Worm (Caenorhabditis elegans) whole organism, L2 larva: ENCODE results near the gene mdt-28.
A peak's percentile ranks its signal among the peaks of the same experiment; 100 is the strongest.

Experiments
- F13H6.1 ChIP-seq: sonication (generic microtip); optimal IDR thresholded peaks from 2 replicates; lab custom pipeline; 2016; ENCODE audit warnings: missing genetic modification characterization, missing compliant biosample characterization
- Y55F3AM.14 ChIP-seq: fragments of 200-800 bp; sonication (Bioruptor generic); optimal IDR thresholded peaks from 2 replicates; lab custom pipeline; 2018; ENCODE audit warnings: mild to moderate bottlenecking, missing genetic modification characterization, missing compliant biosample characterization
- ZK546.5 ChIP-seq: sonication (generic microtip); optimal IDR thresholded peaks from 2 replicates; lab custom pipeline; 2017; ENCODE audit warnings: missing biosample characterization, missing genetic modification characterization
- crh-2 ChIP-seq: sonication (generic microtip); optimal IDR thresholded peaks from 2 replicates; lab custom pipeline; 2017; ENCODE audit warnings: missing biosample characterization, missing genetic modification characterization
- dmd-4 ChIP-seq: sonication (generic microtip); optimal IDR thresholded peaks from 2 replicates; lab custom pipeline; 2017; ENCODE audit warnings: missing biosample characterization, missing genetic modification characterization
- egl-27 ChIP-seq: sonication (generic microtip); optimal IDR thresholded peaks from 3 replicates; lab custom pipeline; 2017; ENCODE audit warnings: missing biosample characterization, missing genetic modification reagents, missing genetic modification characterization
- elt-1 ChIP-seq: fragments of 150-350 bp; optimal IDR thresholded peaks from 2 replicates; lab custom pipeline; 2014; ENCODE audit warnings: missing biosample characterization, missing genetic modification characterization
- elt-3 ChIP-seq: sonication (generic microtip); optimal IDR thresholded peaks from 2 replicates; lab custom pipeline; 2017; ENCODE audit warnings: missing biosample characterization, missing genetic modification characterization
- fos-1 ChIP-seq: fragments of 150-350 bp; optimal IDR thresholded peaks from 2 replicates; lab custom pipeline; 2014; ENCODE audit warnings: missing biosample characterization, missing genetic modification characterization
- lin-39 ChIP-seq: fragments of 150-350 bp; optimal IDR thresholded peaks from 2 replicates; lab custom pipeline; 2014; ENCODE audit warnings: missing biosample characterization, missing genetic modification reagents, missing genetic modification characterization
- mab-5 ChIP-seq: fragments of 150-350 bp; optimal IDR thresholded peaks from 2 replicates; lab custom pipeline; 2014; ENCODE audit warnings: missing biosample characterization, missing genetic modification characterization
- mdl-1 ChIP-seq, 2 experiments: fragments of 150-350 bp in 1 of 2; sonication (generic microtip) in 1 of 2; optimal IDR thresholded peaks; 2 replicates each; lab custom pipeline; 2017; ENCODE audit warnings: missing biosample characterization in 2 of 2, missing genetic modification characterization in 2 of 2
- nhr-10 ChIP-seq: sonication (generic microtip); optimal IDR thresholded peaks from 2 replicates; lab custom pipeline; 2017; ENCODE audit warnings: missing biosample characterization, missing genetic modification characterization
- nhr-129 ChIP-seq: fragments of 150-350 bp; optimal IDR thresholded peaks from 2 replicates; lab custom pipeline; 2014; ENCODE audit warnings: missing biosample characterization, missing genetic modification characterization
- nhr-25 ChIP-seq: fragments of 150-350 bp; sonication (generic microtip); optimal IDR thresholded peaks from 3 replicates; lab custom pipeline; 2014; ENCODE audit warnings: missing biosample characterization, missing genetic modification characterization
- nhr-6 ChIP-seq: fragments of 150-350 bp; optimal IDR thresholded peaks from 2 replicates; lab custom pipeline; 2014; ENCODE audit warnings: missing biosample characterization, missing genetic modification characterization
- sem-4 ChIP-seq: fragments of 150-350 bp; optimal IDR thresholded peaks from 2 replicates; lab custom pipeline; 2014; ENCODE audit warnings: missing biosample characterization, missing genetic modification reagents, missing genetic modification characterization
- skn-1 ChIP-seq: sonication (generic microtip); optimal IDR thresholded peaks from 2 replicates; lab custom pipeline; 2017; ENCODE audit warnings: missing biosample characterization, missing genetic modification characterization
- sma-9 ChIP-seq, 2 experiments: fragments of 150-350 bp in 1 of 2; sonication (generic microtip) in 1 of 2; optimal IDR thresholded peaks; 2 replicates each; lab custom pipeline; 2014 to 2016; ENCODE audit warnings: missing genetic modification characterization in 2 of 2, mild to moderate bottlenecking in 1 of 2, missing biosample characterization in 1 of 2, missing compliant biosample characterization in 1 of 2, missing genetic modification reagents in 1 of 2, moderate library complexity in 1 of 2
- unc-39 ChIP-seq: fragments of 150-350 bp; optimal IDR thresholded peaks from 2 replicates; lab custom pipeline; 2014; ENCODE audit warnings: missing biosample characterization, missing genetic modification characterization
- zag-1 ChIP-seq: fragments of 150-350 bp; optimal IDR thresholded peaks from 2 replicates; lab custom pipeline; 2014; ENCODE audit warnings: missing biosample characterization, missing genetic modification characterization
- ztf-1 ChIP-seq: fragments of 200-800 bp; sonication (Bioruptor generic); conservative IDR thresholded peaks from 2 replicates; pipeline ENCODE4 v1.3.6; 2022; ENCODE audit warnings: missing genetic modification characterization, missing compliant biosample characterization
- ztf-4 ChIP-seq: fragments of 150-350 bp; optimal IDR thresholded peaks from 2 replicates; lab custom pipeline; 2014; ENCODE audit warnings: missing biosample characterization, missing genetic modification characterization

mdt-28 gene

ce11 chrV:15533864-15534263 is 41.3 kb downstream of the mdt-28 start, which contains the start of gene F21A3.2:
Gene F21A3.2 (minus strand): TSS chrV:15533964.
- TF ChIP-seq mab-5 (tag; lab: Kevin White, UChicago), result no peak
- TF ChIP-seq skn-1 (tag; lab: Kevin White, UChicago), result no peak
- no peak for TF ChIP-seq ztf-1 (GFP tag; lab: Robert Waterston, UW)
- TF ChIP-seq fos-1 (tag; lab: Kevin White, UChicago), result no peak
- TF ChIP-seq nhr-129, result no peak
- TF ChIP-seq elt-1 (tag; lab: Kevin White, UChicago), result no peak
- TF ChIP-seq crh-2 (tag; lab: Kevin White, UChicago), result no peak
- TF ChIP-seq sma-9 (GFP tag; optimal IDR thresholded peaks at IDR 0.05; lab: Kevin White, UChicago), result no peak
- no peak for TF ChIP-seq sma-9 (tag; optimal IDR thresholded peaks at IDR 0.05; lab: Kevin White, UChicago)
- TF ChIP-seq unc-39 (tag; lab: Kevin White, UChicago), result no peak
- TF ChIP-seq nhr-25 (tag; lab: Kevin White, UChicago), result no peak
- no peak for TF ChIP-seq F13H6.1 (tag; lab: Kevin White, UChicago)
- no peak for TF ChIP-seq ZK546.5 (tag; lab: Kevin White, UChicago)
- TF ChIP-seq nhr-6 (tag; lab: Kevin White, UChicago), result no peak
- no peak for TF ChIP-seq mdl-1 (tag; optimal IDR thresholded peaks at IDR 0.05; lab: Kevin White, UChicago)
- TF ChIP-seq zag-1 (tag; lab: Kevin White, UChicago), result no peak
- TF ChIP-seq dmd-4 (tag; lab: Kevin White, UChicago), result no peak
- TF ChIP-seq ztf-4 (tag; lab: Kevin White, UChicago), result no peak
- no peak for TF ChIP-seq lin-39 (tag; lab: Kevin White, UChicago)
- TF ChIP-seq nhr-10 (tag; lab: Kevin White, UChicago), result no peak
- TF ChIP-seq Y55F3AM.14 (GFP tag; lab: Kevin White, UChicago), result no peak

DNA sequence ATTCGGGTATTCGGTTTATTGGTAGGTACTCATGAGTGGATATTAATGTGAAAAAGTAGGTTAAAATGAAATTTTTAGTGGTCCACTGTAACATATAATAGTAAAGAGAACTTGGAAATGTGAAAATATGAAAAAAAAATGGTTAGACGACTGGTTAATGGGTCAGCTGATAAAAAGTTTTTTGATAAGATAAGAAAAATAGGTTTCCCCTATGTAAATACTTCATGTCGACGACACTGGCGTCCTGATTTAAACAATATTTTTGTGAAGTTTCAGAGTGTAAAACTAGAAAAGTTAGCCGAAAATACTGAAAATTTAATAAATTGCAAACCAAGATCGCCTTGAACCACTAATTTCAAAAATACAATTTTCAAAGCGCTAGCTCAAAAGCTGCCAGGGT is 42.1 kb downstream of the mdt-28 start, which contains the start of gene F21A3.11:
TSS of gene F21A3.11 (minus strand) at position 117 of the 400 bp plus-strand sequence.
- TF ChIP-seq sma-9 (GFP tag; optimal IDR thresholded peaks at IDR 0.05; lab: Kevin White, UChicago), result no peak
- no peak for TF ChIP-seq sma-9 (tag; optimal IDR thresholded peaks at IDR 0.05; lab: Kevin White, UChicago)
- TF ChIP-seq fos-1 (tag; lab: Kevin White, UChicago), result peak; percentile 49
- no peak for TF ChIP-seq sem-4 (tag; lab: Kevin White, UChicago)
- no peak for TF ChIP-seq ztf-4 (tag; lab: Kevin White, UChicago)
- TF ChIP-seq elt-3, result no peak
- TF ChIP-seq, all 48 proteins: peak for 1

- no peak for TF ChIP-seq ztf-4 (tag; lab: Kevin White, UChicago)
- no peak for TF ChIP-seq nhr-129
- TF ChIP-seq egl-27 (tag; lab: Kevin White, UChicago), result no peak
Observed at ce11 chrV:15529069-15529468, 46.1 kb downstream of the mdt-28 start, which contains the start of gene srh-276. Gene srh-276 (plus strand): TSS chrV:15529369.
